Fruit fly (Drosophila melanogaster) whole organism, embryonic: ENCODE results near the gene Mis12.
A peak's percentile ranks its signal among the peaks of the same experiment; 100 is the strongest.

Experiments
- Blimp-1 ChIP-seq: fragments of 200-800 bp; sonication (Bioruptor generic); optimal IDR thresholded peaks from 3 replicates; lab custom pipeline; 2018; ENCODE audit warnings: missing biosample characterization, missing genetic modification characterization, mild to moderate bottlenecking, moderate library complexity, missing genetic modification reagents
- CG10267 ChIP-seq: fragments of 200-800 bp; sonication (Bioruptor generic); optimal IDR thresholded peaks from 2 replicates; lab custom pipeline; 2018; ENCODE audit warnings: missing biosample characterization, mild to moderate bottlenecking, missing genetic modification characterization, moderate library complexity
- CG10462 ChIP-seq: fragments of 200-800 bp; sonication (Bioruptor generic); optimal IDR thresholded peaks from 2 replicates; lab custom pipeline; 2016; ENCODE audit warnings: missing biosample characterization, missing genetic modification characterization
- CG11456 ChIP-seq: fragments of 200-800 bp; sonication (Bioruptor generic); IDR thresholded peaks from 3 replicates; pipeline ENCODE4 v1.3.6; 2022; ENCODE audit warnings: missing biosample characterization, missing genetic modification characterization
- CG11504 ChIP-seq: fragments of 200-800 bp; sonication (Bioruptor generic); optimal IDR thresholded peaks from 3 replicates; lab custom pipeline; 2019; ENCODE audit warnings: missing biosample characterization, mild to moderate bottlenecking, missing genetic modification characterization, moderate library complexity
- CG13424 ChIP-seq: fragments of 200-800 bp; sonication (Bioruptor generic); optimal IDR thresholded peaks from 2 replicates; lab custom pipeline; 2019; ENCODE audit warnings: missing biosample characterization, mild to moderate bottlenecking, missing genetic modification characterization, moderate library complexity
- CG14965 ChIP-seq: fragments of 200-800 bp; sonication (Bioruptor generic); optimal IDR thresholded peaks from 2 replicates; lab custom pipeline; 2016; ENCODE audit warnings: missing biosample characterization, missing genetic modification characterization, borderline replicate concordance
- CG16813 ChIP-seq: fragments of 200-800 bp; sonication (Bioruptor generic); IDR thresholded peaks from 3 replicates; pipeline ENCODE4 v1.3.6; 2022; ENCODE audit warnings: missing biosample characterization, missing genetic modification characterization; ENCODE audit not compliant: partially characterized antibody
- CG17361 ChIP-seq: fragments of 200-800 bp; sonication (Bioruptor generic); IDR thresholded peaks from 3 replicates; pipeline ENCODE4 v1.3.6; 2022; ENCODE audit warnings: missing biosample characterization, missing genetic modification characterization
- CG17568 ChIP-seq: fragments of 200-800 bp; sonication (Bioruptor generic); optimal IDR thresholded peaks from 2 replicates; lab custom pipeline; 2018; ENCODE audit warnings: missing biosample characterization, mild to moderate bottlenecking, missing genetic modification characterization, moderate library complexity
- CG17829 ChIP-seq: fragments of 200-800 bp; optimal IDR thresholded peaks from 2 replicates; lab custom pipeline; 2019; ENCODE audit warnings: missing biosample characterization, mild to moderate bottlenecking, missing genetic modification characterization, moderate library complexity
- CG18476 ChIP-seq: fragments of 200-800 bp; sonication (Bioruptor generic); optimal IDR thresholded peaks from 2 replicates; lab custom pipeline; 2016; ENCODE audit warnings: missing biosample characterization, mild to moderate bottlenecking, missing genetic modification characterization
- CG18619 ChIP-seq: fragments of 200-800 bp; sonication (Bioruptor generic); optimal IDR thresholded peaks from 3 replicates; lab custom pipeline; 2017; ENCODE audit warnings: missing biosample characterization, mild to moderate bottlenecking, missing genetic modification characterization
- CG2202 ChIP-seq: fragments of 200-800 bp; sonication (Bioruptor generic); optimal IDR thresholded peaks from 2 replicates; lab custom pipeline; 2018; ENCODE audit warnings: missing biosample characterization, mild to moderate bottlenecking, missing genetic modification characterization
- CG30403 ChIP-seq: fragments of 200-800 bp; sonication (Bioruptor generic); optimal IDR thresholded peaks from 3 replicates; lab custom pipeline; 2016; ENCODE audit warnings: missing biosample characterization, missing genetic modification characterization
- CG33213 ChIP-seq: fragments of 200-800 bp; sonication (Bioruptor generic); optimal IDR thresholded peaks from 3 replicates; lab custom pipeline; 2016; ENCODE audit warnings: missing biosample characterization, missing genetic modification characterization
- CG4360 ChIP-seq: fragments of 200-800 bp; sonication (Bioruptor generic); IDR thresholded peaks from 2 replicates; pipeline ENCODE4 v1.3.6; 2022; ENCODE audit warnings: missing biosample characterization, missing genetic modification characterization
- CG4424 ChIP-seq: fragments of 200-800 bp; sonication (Bioruptor generic); optimal IDR thresholded peaks from 3 replicates; lab custom pipeline; 2016; ENCODE audit warnings: missing biosample characterization, missing genetic modification characterization
- CG6791 ChIP-seq: fragments of 200-800 bp; sonication (Bioruptor generic); IDR thresholded peaks from 3 replicates; pipeline ENCODE4 v1.3.6; 2022; ENCODE audit warnings: missing biosample characterization, missing genetic modification characterization; ENCODE audit not compliant: partially characterized antibody
- CG7271 ChIP-seq: fragments of 200-800 bp; sonication (Bioruptor generic); optimal IDR thresholded peaks from 2 replicates; lab custom pipeline; 2018; ENCODE audit warnings: missing biosample characterization, mild to moderate bottlenecking, missing genetic modification characterization, moderate library complexity
- CG7357 ChIP-seq: fragments of 200-800 bp; sonication (Bioruptor generic); IDR thresholded peaks from 3 replicates; pipeline ENCODE4 v1.3.6; 2022; ENCODE audit warnings: missing biosample characterization, missing genetic modification characterization
- CG8924 ChIP-seq: fragments of 200-800 bp; optimal IDR thresholded peaks from 3 replicates; lab custom pipeline; 2019; ENCODE audit warnings: missing biosample characterization, mild to moderate bottlenecking, missing genetic modification characterization, moderate library complexity
- D19A ChIP-seq: fragments of 200-800 bp; optimal IDR thresholded peaks from 3 replicates; lab custom pipeline; 2019; ENCODE audit warnings: missing biosample characterization, mild to moderate bottlenecking, missing genetic modification characterization, moderate library complexity
- Fer3 ChIP-seq: fragments of 200-800 bp; sonication (Bioruptor generic); optimal IDR thresholded peaks from 2 replicates; lab custom pipeline; 2018; ENCODE audit warnings: missing biosample characterization, mild to moderate bottlenecking, missing genetic modification characterization, moderate library complexity
- Hand ChIP-seq: fragments of 200-800 bp; sonication (Bioruptor generic); optimal IDR thresholded peaks from 2 replicates; lab custom pipeline; 2017; ENCODE audit warnings: mild to moderate bottlenecking, missing biosample characterization, missing genetic modification reagents, missing genetic modification characterization
- Hr39 ChIP-seq: fragments of >200 bp; optimal IDR thresholded peaks from 2 replicates; lab custom pipeline; 2017
- MTF-1 ChIP-seq: fragments of 200-800 bp; sonication (Bioruptor generic); optimal IDR thresholded peaks from 2 replicates; lab custom pipeline; 2018; ENCODE audit warnings: missing biosample characterization, mild to moderate bottlenecking, missing genetic modification characterization, borderline replicate concordance
- Mad ChIP-seq: fragments of 200-800 bp; sonication (Bioruptor generic); optimal IDR thresholded peaks from 2 replicates; lab custom pipeline; 2016; ENCODE audit warnings: missing biosample characterization, missing genetic modification characterization
- Mrtf ChIP-seq: fragments of 200-800 bp; sonication (Bioruptor generic); IDR thresholded peaks from 3 replicates; pipeline ENCODE4 v1.3.6; 2022; ENCODE audit warnings: missing biosample characterization, missing genetic modification characterization
- Myb ChIP-seq: fragments of 200-800 bp; sonication (Bioruptor generic); optimal IDR thresholded peaks from 2 replicates; lab custom pipeline; 2016; ENCODE audit warnings: missing biosample characterization, missing genetic modification characterization
- NK7.1 ChIP-seq: fragments of 200-800 bp; sonication (Bioruptor generic); optimal IDR thresholded peaks from 3 replicates; lab custom pipeline; 2016; ENCODE audit warnings: missing biosample characterization, missing genetic modification characterization
- Oli ChIP-seq: fragments of 200-800 bp; sonication (Bioruptor generic); optimal IDR thresholded peaks from 2 replicates; lab custom pipeline; 2018; ENCODE audit warnings: missing biosample characterization, mild to moderate bottlenecking, missing genetic modification characterization, moderate library complexity
- PHDP ChIP-seq: fragments of 200-800 bp; sonication (Bioruptor generic); optimal IDR thresholded peaks from 3 replicates; lab custom pipeline; 2018; ENCODE audit warnings: missing biosample characterization, mild to moderate bottlenecking, missing genetic modification characterization, moderate library complexity
- Sry-β ChIP-seq: fragments of 200-800 bp; sonication (Bioruptor generic); optimal IDR thresholded peaks from 2 replicates; lab custom pipeline; 2018; ENCODE audit warnings: missing biosample characterization, mild to moderate bottlenecking, missing genetic modification characterization, moderate library complexity
- aop ChIP-seq: fragments of 200-800 bp; sonication (Bioruptor generic); IDR thresholded peaks from 2 replicates; pipeline ENCODE4 v1.3.6; 2022; ENCODE audit warnings: missing biosample characterization, missing genetic modification characterization
- bsh ChIP-seq, 2 experiments: fragments of 200-800 bp; sonication (Bioruptor generic); optimal IDR thresholded peaks; 2 replicates each; lab custom pipeline; 2017 to 2018; ENCODE audit warnings: mild to moderate bottlenecking in 2 of 2, missing biosample characterization in 2 of 2, missing genetic modification characterization in 2 of 2, moderate library complexity in 1 of 2
- dan ChIP-seq: fragments of 200-800 bp; sonication (Bioruptor generic); IDR thresholded peaks from 2 replicates; pipeline ENCODE4 v1.3.6; 2022; ENCODE audit warnings: missing biosample characterization, missing genetic modification characterization
- dimm ChIP-seq: fragments of 200-800 bp; sonication (Bioruptor generic); IDR thresholded peaks from 2 replicates; pipeline ENCODE4 v1.3.6; 2022; ENCODE audit warnings: missing biosample characterization, missing genetic modification characterization
- dmrt99B ChIP-seq: fragments of 200-800 bp; sonication (Bioruptor generic); optimal IDR thresholded peaks from 2 replicates; lab custom pipeline; 2018; ENCODE audit warnings: missing biosample characterization, mild to moderate bottlenecking, missing genetic modification characterization, moderate library complexity
- exex ChIP-seq: fragments of 200-800 bp; sonication (Bioruptor generic); optimal IDR thresholded peaks from 4 replicates; lab custom pipeline; 2018; ENCODE audit warnings: missing biosample characterization, mild to moderate bottlenecking, missing genetic modification characterization, moderate library complexity
- fd96Cb ChIP-seq: fragments of 200-800 bp; sonication (Bioruptor generic); optimal IDR thresholded peaks from 2 replicates; lab custom pipeline; 2018; ENCODE audit warnings: missing biosample characterization, mild to moderate bottlenecking, missing genetic modification characterization, moderate library complexity
- gce ChIP-seq: fragments of 200-800 bp; sonication (Bioruptor generic); IDR thresholded peaks from 3 replicates; pipeline ENCODE4 v1.3.6; 2022; ENCODE audit warnings: missing biosample characterization, missing genetic modification characterization
- gem ChIP-seq: fragments of 200-800 bp; sonication (Bioruptor generic); optimal IDR thresholded peaks from 2 replicates; lab custom pipeline; 2019; ENCODE audit warnings: missing biosample characterization, mild to moderate bottlenecking, missing genetic modification characterization, moderate library complexity
- jumu ChIP-seq: fragments of 200-800 bp; sonication (Bioruptor generic); optimal IDR thresholded peaks from 3 replicates; lab custom pipeline; 2016; ENCODE audit warnings: missing biosample characterization, missing genetic modification characterization
- lilli ChIP-seq: fragments of 200-800 bp; sonication (Bioruptor generic); optimal IDR thresholded peaks from 3 replicates; lab custom pipeline; 2016; ENCODE audit warnings: missing biosample characterization, missing genetic modification characterization
- lmd ChIP-seq: fragments of 200-800 bp; sonication (Bioruptor generic); IDR thresholded peaks from 2 replicates; pipeline ENCODE4 v1.3.6; 2022; ENCODE audit warnings: missing biosample characterization, missing genetic modification characterization
- scrt ChIP-seq: fragments of 200-800 bp; sonication (Bioruptor generic); optimal IDR thresholded peaks from 2 replicates; lab custom pipeline; 2018; ENCODE audit warnings: missing biosample characterization, mild to moderate bottlenecking, missing genetic modification characterization, moderate library complexity
- sr ChIP-seq: fragments of 200-800 bp; sonication (Bioruptor generic); IDR thresholded peaks from 3 replicates; pipeline ENCODE4 v1.3.6; 2022; ENCODE audit warnings: missing biosample characterization, missing genetic modification characterization
- trh ChIP-seq: fragments of 200-800 bp; sonication (Bioruptor generic); optimal IDR thresholded peaks from 2 replicates; lab custom pipeline; 2016; ENCODE audit warnings: missing biosample characterization, missing genetic modification characterization
- vnd ChIP-seq: fragments of 200-800 bp; sonication (Bioruptor generic); IDR thresholded peaks from 3 replicates; pipeline ENCODE4 v1.3.6; 2022; ENCODE audit warnings: missing biosample characterization, missing genetic modification characterization; ENCODE audit not compliant: partially characterized antibody
- zen ChIP-seq: fragments of 200-800 bp; sonication (Bioruptor generic); optimal IDR thresholded peaks from 3 replicates; lab custom pipeline; 2018; ENCODE audit warnings: missing biosample characterization, mild to moderate bottlenecking, missing genetic modification characterization, moderate library complexity

Gene Mis12

DNA sequence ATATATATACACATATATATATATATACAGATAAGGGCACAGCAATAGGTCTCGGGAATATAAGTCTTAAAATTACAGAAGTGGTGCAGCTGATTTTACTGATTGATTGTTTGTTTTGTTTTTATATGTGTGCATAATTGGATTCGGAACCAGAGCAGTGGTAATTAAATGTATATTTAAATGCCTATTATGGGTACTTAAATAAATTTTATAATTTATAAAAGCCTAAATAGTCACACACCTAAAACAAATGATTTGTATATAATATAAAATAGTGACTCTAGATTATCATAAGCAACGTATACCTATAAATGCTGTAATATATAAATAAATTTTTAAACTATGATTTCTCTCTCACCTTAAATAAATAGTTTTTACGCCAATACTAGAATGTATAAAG is 40.6 kb upstream of the Mis12 start (continued):
- TF ChIP-seq zen (tag; lab: Kevin White, UChicago) (no peak), CG7271 (tag; lab: Kevin White, UChicago) (no peak), CG33213 (GFP tag; lab: Kevin White, UChicago) (no peak), jumu (GFP tag; lab: Kevin White, UChicago) (no peak), Fer3 (tag; lab: Kevin White, UChicago) (no peak), trh (GFP tag; lab: Kevin White, UChicago) (no peak), Mrtf (GFP tag; lab: Robert Waterston, UW) (no peak), gce (GFP tag; lab: Robert Waterston, UW) (no peak), CG14965 (GFP tag; lab: Kevin White, UChicago) (no peak), scrt (no peak), MTF-1 (GFP tag; lab: Kevin White, UChicago) (no peak), Sry-β (GFP tag; lab: Kevin White, UChicago) (no peak), dmrt99B (peak; percentile 54), CG11456 (no peak), Mad (GFP tag; lab: Kevin White, UChicago) (no peak), exex (tag; lab: Kevin White, UChicago) (no peak), CG8924 (peak; percentile 22), CG17361 (peak; percentile 77; the same call in 2 of the 3 replicates), dimm (no peak), lilli (GFP tag; lab: Kevin White, UChicago) (no peak), Hr39 (lab: Kevin White, UChicago) (no peak), CG10462 (GFP tag; lab: Kevin White, UChicago) (no peak), CG17568 (GFP tag; lab: Kevin White, UChicago) (no peak), CG18619 (no peak), Oli (peak; percentile 32), CG13424 (tag; lab: Kevin White, UChicago) (no peak), sr (GFP tag; lab: Robert Waterston, UW) (no peak), lmd (GFP tag; lab: Robert Waterston, UW) (no peak), Blimp-1 (GFP tag; lab: Kevin White, UChicago) (peak; percentile 36), Hand (GFP tag; lab: Kevin White, UChicago) (no peak), fd96Cb (tag; lab: Kevin White, UChicago) (peak; percentile 26), CG30403 (GFP tag; lab: Kevin White, UChicago) (no peak), vnd (GFP tag; lab: Robert Waterston, UW) (no peak), bsh (GFP tag; optimal IDR thresholded peaks at IDR 0.05; lab: Kevin White, UChicago) (peak in 1 of 2 experiments; percentile 4), CG4360 (GFP tag; lab: Robert Waterston, UW) (no peak), dan (GFP tag; lab: Robert Waterston, UW) (no peak), PHDP (tag; lab: Kevin White, UChicago) (no peak), aop (no peak), D19A (tag; lab: Kevin White, UChicago) (peak; percentile 43), CG4424 (peak; percentile 6), CG16813 (GFP tag; lab: Robert Waterston, UW) (no peak), CG6791 (GFP tag; lab: Robert Waterston, UW) (no peak), CG7357 (GFP tag; lab: Robert Waterston, UW) (no peak), gem (tag; lab: Kevin White, UChicago) (peak; percentile 33), CG18476 (GFP tag; lab: Kevin White, UChicago) (no peak), CG2202 (tag; lab: Kevin White, UChicago) (no peak), NK7.1 (GFP tag; lab: Kevin White, UChicago) (no peak), Myb (GFP tag; lab: Kevin White, UChicago) (no peak), CG10267 (tag; lab: Kevin White, UChicago) (no peak), CG11504 (tag; lab: Kevin White, UChicago) (peak; percentile 58), CG17829 (tag; lab: Kevin White, UChicago) (peak; percentile 3)
